Worm (Caenorhabditis elegans): ENCODE results near the gene T24H7.8.

DNA sequence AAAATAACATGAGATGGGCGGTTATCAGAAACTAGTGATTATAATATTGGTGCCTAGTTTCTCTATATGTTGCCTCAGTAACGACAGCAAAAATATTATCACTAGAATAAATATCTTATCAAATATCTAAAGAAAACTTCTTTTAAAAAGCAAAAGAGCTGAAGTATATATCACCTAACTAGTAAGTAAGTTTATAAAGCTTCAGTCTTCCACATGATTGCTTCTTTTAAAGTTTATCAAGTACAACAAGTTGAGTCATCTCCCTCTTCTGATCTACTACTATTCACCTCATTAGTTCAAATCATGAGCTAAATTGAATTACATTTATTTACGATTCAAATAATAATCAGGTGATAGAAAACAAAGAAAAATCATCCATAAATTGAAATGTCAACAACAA is 46.2 kb downstream of the T24H7.8 start:
- no peak for TF ChIP-seq ztf-25 (GFP tag; IDR thresholded peaks at IDR 0.05)
- TF ChIP-seq mes-4 (tag; optimal IDR thresholded peaks at IDR 0.05) = no peak
- TF ChIP-seq ama-1 (optimal IDR thresholded peaks at IDR 0.05) = no peak
- TF ChIP-seq ama-1 (GFP tag; optimal IDR thresholded peaks at IDR 0.05) = no peak
- TF ChIP-seq him-1 (tag; optimal IDR thresholded peaks at IDR 0.05) = no peak
